Worm (Caenorhabditis elegans) whole organism, L2 larva: Measurements from ENCODE around the gene srx-33.

Source experiments
- F13H6.1 ChIP-seq: sonication (generic microtip); optimal IDR thresholded peaks from 2 replicates; lab custom pipeline; 2016; ENCODE audit warnings: missing genetic modification characterization, missing compliant biosample characterization
- R02D3.7 ChIP-seq: fragments of 150-350 bp; optimal IDR thresholded peaks from 2 replicates; lab custom pipeline; 2014; ENCODE audit warnings: missing biosample characterization, missing genetic modification characterization
- Y55F3AM.14 ChIP-seq: fragments of 200-800 bp; sonication (Bioruptor generic); optimal IDR thresholded peaks from 2 replicates; lab custom pipeline; 2018; ENCODE audit warnings: mild to moderate bottlenecking, missing genetic modification characterization, missing compliant biosample characterization
- ZK546.5 ChIP-seq: sonication (generic microtip); optimal IDR thresholded peaks from 2 replicates; lab custom pipeline; 2017; ENCODE audit warnings: missing biosample characterization, missing genetic modification characterization
- alr-1 ChIP-seq: fragments of 150-350 bp; optimal IDR thresholded peaks from 2 replicates; lab custom pipeline; 2014; ENCODE audit warnings: missing biosample characterization, missing genetic modification characterization
- aly-2 ChIP-seq: fragments of 150-350 bp; optimal IDR thresholded peaks from 2 replicates; lab custom pipeline; 2014; ENCODE audit warnings: missing biosample characterization, missing genetic modification characterization
- blmp-1 ChIP-seq: sonication (generic microtip); optimal IDR thresholded peaks from 2 replicates; lab custom pipeline; 2017; ENCODE audit warnings: missing genetic modification characterization, mild to moderate bottlenecking, missing compliant biosample characterization, antibody characterized with exemption, moderate library complexity; ENCODE audit not compliant: insufficient read depth
- ceh-16 ChIP-seq: fragments of 150-350 bp; optimal IDR thresholded peaks from 2 replicates; lab custom pipeline; 2014; ENCODE audit warnings: missing biosample characterization, missing genetic modification characterization
- ceh-82 ChIP-seq: fragments of 150-350 bp; optimal IDR thresholded peaks from 2 replicates; lab custom pipeline; 2014; ENCODE audit warnings: missing biosample characterization, missing genetic modification characterization
- crh-2 ChIP-seq: sonication (generic microtip); optimal IDR thresholded peaks from 2 replicates; lab custom pipeline; 2017; ENCODE audit warnings: missing biosample characterization, missing genetic modification characterization
- dmd-4 ChIP-seq: sonication (generic microtip); optimal IDR thresholded peaks from 2 replicates; lab custom pipeline; 2017; ENCODE audit warnings: missing biosample characterization, missing genetic modification characterization
- elt-1 ChIP-seq: fragments of 150-350 bp; optimal IDR thresholded peaks from 2 replicates; lab custom pipeline; 2014; ENCODE audit warnings: missing biosample characterization, missing genetic modification characterization
- elt-3 ChIP-seq: sonication (generic microtip); optimal IDR thresholded peaks from 2 replicates; lab custom pipeline; 2017; ENCODE audit warnings: missing biosample characterization, missing genetic modification characterization
- fos-1 ChIP-seq: fragments of 150-350 bp; optimal IDR thresholded peaks from 2 replicates; lab custom pipeline; 2014; ENCODE audit warnings: missing biosample characterization, missing genetic modification characterization
- lin-13 ChIP-seq: fragments of 150-350 bp; optimal IDR thresholded peaks from 2 replicates; lab custom pipeline; 2014; ENCODE audit warnings: missing biosample characterization, missing genetic modification reagents, missing genetic modification characterization
- lin-39 ChIP-seq: fragments of 150-350 bp; optimal IDR thresholded peaks from 2 replicates; lab custom pipeline; 2014; ENCODE audit warnings: missing biosample characterization, missing genetic modification reagents, missing genetic modification characterization
- mab-5 ChIP-seq: fragments of 150-350 bp; optimal IDR thresholded peaks from 2 replicates; lab custom pipeline; 2014; ENCODE audit warnings: missing biosample characterization, missing genetic modification characterization
- mbf-1 ChIP-seq: sonication (generic microtip); optimal IDR thresholded peaks from 2 replicates; lab custom pipeline; 2017; ENCODE audit warnings: missing biosample characterization, missing genetic modification characterization
- mdl-1 ChIP-seq, 2 experiments: fragments of 150-350 bp in 1 of 2; sonication (generic microtip) in 1 of 2; optimal IDR thresholded peaks; 2 replicates each; lab custom pipeline; 2017; ENCODE audit warnings: missing biosample characterization in 2 of 2, missing genetic modification characterization in 2 of 2
- nhr-10 ChIP-seq: sonication (generic microtip); optimal IDR thresholded peaks from 2 replicates; lab custom pipeline; 2017; ENCODE audit warnings: missing biosample characterization, missing genetic modification characterization
- nhr-11 ChIP-seq: fragments of 150-350 bp; optimal IDR thresholded peaks from 2 replicates; lab custom pipeline; 2014; ENCODE audit warnings: missing biosample characterization, missing genetic modification characterization
- nhr-12 ChIP-seq: fragments of 150-350 bp; optimal IDR thresholded peaks from 2 replicates; lab custom pipeline; 2014; ENCODE audit warnings: missing biosample characterization, missing genetic modification characterization
- nhr-129 ChIP-seq: fragments of 150-350 bp; optimal IDR thresholded peaks from 2 replicates; lab custom pipeline; 2014; ENCODE audit warnings: missing biosample characterization, missing genetic modification characterization
- nhr-21 ChIP-seq: fragments of 150-350 bp; optimal IDR thresholded peaks from 2 replicates; lab custom pipeline; 2014; ENCODE audit warnings: missing biosample characterization, missing genetic modification characterization
- nhr-23 ChIP-seq: fragments of 150-350 bp; optimal IDR thresholded peaks from 2 replicates; lab custom pipeline; 2014; ENCODE audit warnings: missing biosample characterization, missing genetic modification reagents, missing genetic modification characterization
- nhr-237 ChIP-seq: fragments of 150-350 bp; optimal IDR thresholded peaks from 2 replicates; lab custom pipeline; 2014; ENCODE audit warnings: missing biosample characterization, missing genetic modification characterization
- nhr-25 ChIP-seq: fragments of 150-350 bp; sonication (generic microtip); optimal IDR thresholded peaks from 3 replicates; lab custom pipeline; 2014; ENCODE audit warnings: missing biosample characterization, missing genetic modification characterization
- nhr-6 ChIP-seq: fragments of 150-350 bp; optimal IDR thresholded peaks from 2 replicates; lab custom pipeline; 2014; ENCODE audit warnings: missing biosample characterization, missing genetic modification characterization
- peb-1 ChIP-seq: fragments of 150-350 bp; optimal IDR thresholded peaks from 2 replicates; lab custom pipeline; 2014; ENCODE audit warnings: missing biosample characterization, missing genetic modification characterization
- sem-4 ChIP-seq: fragments of 150-350 bp; optimal IDR thresholded peaks from 2 replicates; lab custom pipeline; 2014; ENCODE audit warnings: missing biosample characterization, missing genetic modification reagents, missing genetic modification characterization
- skn-1 ChIP-seq: sonication (generic microtip); optimal IDR thresholded peaks from 2 replicates; lab custom pipeline; 2017; ENCODE audit warnings: missing biosample characterization, missing genetic modification characterization
- snpc-4 ChIP-seq: fragments of 150-350 bp; optimal IDR thresholded peaks from 2 replicates; lab custom pipeline; 2014; ENCODE audit warnings: missing biosample characterization, missing genetic modification characterization
- unc-55 ChIP-seq: fragments of 150-350 bp; sonication (generic microtip); optimal IDR thresholded peaks from 3 replicates; lab custom pipeline; 2014; ENCODE audit warnings: missing biosample characterization, missing genetic modification reagents, missing genetic modification characterization
- zag-1 ChIP-seq: fragments of 150-350 bp; optimal IDR thresholded peaks from 2 replicates; lab custom pipeline; 2014; ENCODE audit warnings: missing biosample characterization, missing genetic modification characterization
- ztf-11 ChIP-seq: sonication (generic microtip); optimal IDR thresholded peaks from 2 replicates; lab custom pipeline; 2017; ENCODE audit warnings: missing biosample characterization, missing genetic modification characterization

The srx-33 gene

ce11 chrV:7136859-7137258 is 18.2 kb upstream of the srx-33 start:
- TF ChIP-seq mab-5 (tag; lab: Kevin White, UChicago) (no peak), ceh-82 (tag; lab: Kevin White, UChicago) (no peak)

- TF ChIP-seq ceh-82 (tag; lab: Kevin White, UChicago) (no peak), mdl-1 (tag; optimal IDR thresholded peaks at IDR 0.05; lab: Kevin White, UChicago) (no peak), sem-4 (no peak), zag-1 (tag; lab: Kevin White, UChicago) (no peak), nhr-25 (tag; lab: Kevin White, UChicago) (no peak), ceh-16 (tag; lab: Kevin White, UChicago) (no peak), unc-55 (no peak), elt-3 (no peak), Y55F3AM.14 (GFP tag; lab: Kevin White, UChicago) (no peak), mab-5 (tag; lab: Kevin White, UChicago) (no peak), peb-1 (no peak), mbf-1 (tag; lab: Kevin White, UChicago) (no peak), snpc-4 (tag; lab: Kevin White, UChicago) (no peak), elt-1 (tag; lab: Kevin White, UChicago) (no peak), aly-2 (tag; lab: Kevin White, UChicago) (no peak), nhr-21 (no peak), ztf-11 (tag; lab: Kevin White, UChicago) (no peak), fos-1 (tag; lab: Kevin White, UChicago) (no peak), dmd-4 (tag; lab: Kevin White, UChicago) (no peak)
Measured at ce11 chrV:7133963-7134362, 15.3 kb upstream of the srx-33 start, which contains the start of gene F10D2.16. F10D2.16 (plus strand) TSS chrV:7134263.

- TF ChIP-seq R02D3.7 (tag; lab: Kevin White, UChicago) (no peak), mab-5 (tag; lab: Kevin White, UChicago) (no peak), nhr-11 (tag; lab: Kevin White, UChicago) (no peak), nhr-25 (tag; lab: Kevin White, UChicago) (no peak)
Measured at ce11 chrV:7132248-7132647, 13.6 kb upstream of the srx-33 start, which contains the start of gene sre-10. sre-10 (plus strand) TSS chrV:7132548.

- TF ChIP-seq nhr-25 (tag; lab: Kevin White, UChicago): no peak
- TF ChIP-seq elt-3: no peak
- no peak for TF ChIP-seq nhr-129 (tag; lab: Kevin White, UChicago)
- no peak for TF ChIP-seq nhr-12 (tag; lab: Kevin White, UChicago)
- TF ChIP-seq lin-13 (GFP tag; lab: Kevin White, UChicago): no peak
- no peak for TF ChIP-seq Y55F3AM.14 (GFP tag; lab: Kevin White, UChicago)
- TF ChIP-seq nhr-23 (tag; lab: Kevin White, UChicago): no peak
- no peak for TF ChIP-seq lin-39 (tag; lab: Kevin White, UChicago)
- TF ChIP-seq dmd-4 (tag; lab: Kevin White, UChicago): no peak
- no peak for TF ChIP-seq F13H6.1
- no peak for TF ChIP-seq nhr-237 (tag; lab: Kevin White, UChicago)
- no peak for TF ChIP-seq ztf-11 (tag; lab: Kevin White, UChicago)
Measured at ce11 chrV:7130974-7131373, 12.3 kb upstream of the srx-33 start, which contains the start of gene srx-36. srx-36 (minus strand) TSS chrV:7131074.

ce11 chrV:7129460-7129859 is 10.8 kb upstream of the srx-33 start, which contains the start of gene T01C4.8:
T01C4.8 (minus strand) TSS chrV:7129560.
- TF ChIP-seq nhr-10 (tag; lab: Kevin White, UChicago) (no peak), unc-55 (no peak), nhr-6 (tag; lab: Kevin White, UChicago) (no peak), F13H6.1 (no peak), R02D3.7 (tag; lab: Kevin White, UChicago) (no peak), nhr-11 (tag; lab: Kevin White, UChicago) (no peak), crh-2 (no peak), zag-1 (tag; lab: Kevin White, UChicago) (no peak), alr-1 (tag; lab: Kevin White, UChicago) (no peak), aly-2 (tag; lab: Kevin White, UChicago) (no peak), mab-5 (tag; lab: Kevin White, UChicago) (no peak), skn-1 (no peak), ceh-16 (tag; lab: Kevin White, UChicago) (no peak), fos-1 (tag; lab: Kevin White, UChicago) (no peak), nhr-21 (no peak), elt-1 (tag; lab: Kevin White, UChicago) (no peak), ceh-82 (tag; lab: Kevin White, UChicago) (no peak), blmp-1 (no peak), ZK546.5 (tag; lab: Kevin White, UChicago) (no peak), lin-39 (tag; lab: Kevin White, UChicago) (no peak)
